Worm (Caenorhabditis elegans): ENCODE data around the gene ergi-3.

DNA sequence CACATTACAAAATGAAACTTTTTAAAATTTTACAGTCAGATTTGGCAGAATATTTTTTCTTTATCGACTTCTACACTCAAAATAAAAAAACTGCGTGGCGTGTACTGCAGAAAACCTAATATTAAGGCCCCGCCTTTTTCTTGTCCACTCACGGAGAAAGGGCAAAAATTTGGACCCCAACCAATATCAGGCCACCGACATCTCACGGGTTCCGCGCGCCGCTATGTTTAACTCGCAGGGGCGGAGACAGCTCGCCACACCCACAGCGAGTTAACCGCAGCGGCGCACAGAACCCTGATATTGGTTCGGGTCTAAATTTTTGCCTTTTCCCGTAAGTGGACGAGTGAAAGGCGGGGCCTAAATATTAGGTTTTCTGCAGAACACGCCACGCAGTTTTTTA lies 47.2 kb upstream of the ergi-3 start:
- TF ChIP-seq flt-1 (GFP tag; IDR thresholded peaks at IDR 0.05) (no peak), klf-2 (GFP tag; conservative IDR thresholded peaks at IDR 0.05) (no peak), med-1 (GFP tag; optimal IDR thresholded peaks at IDR 0.05; ENCODE audit: insufficient read depth) (no peak), ztf-29 (GFP tag; IDR thresholded peaks at IDR 0.05) (no peak), ztf-23 (GFP tag; IDR thresholded peaks at IDR 0.05) (no peak), ref-1 (GFP tag; conservative IDR thresholded peaks at IDR 0.05) (no peak), cog-1 (tag; optimal IDR thresholded peaks at IDR 0.05) (no peak)
